Worm (Caenorhabditis elegans) whole organism, young adult: ENCODE results near the gene nra-3.

ENCODE experiments used
- C06A6.2 ChIP-seq: fragments of 200-800 bp; sonication (Bioruptor generic); conservative IDR thresholded peaks from 2 replicates; pipeline ENCODE4 v1.3.6; 2022; ENCODE audit warnings: missing genetic modification characterization, missing compliant biosample characterization
- D2030.7 ChIP-seq: fragments of 200-800 bp; sonication (Bioruptor generic); IDR thresholded peaks from 2 replicates; pipeline ENCODE4 v1.3.6; 2022; ENCODE audit warnings: missing genetic modification reagents, missing genetic modification characterization, missing compliant biosample characterization
- F22D6.2 ChIP-seq: sonication (generic microtip); optimal IDR thresholded peaks from 2 replicates; lab custom pipeline; 2016; ENCODE audit warnings: mild to moderate bottlenecking, missing genetic modification characterization, missing compliant biosample characterization
- F37B4.10 ChIP-seq: fragments of 200-800 bp; sonication (Bioruptor generic); IDR thresholded peaks from 2 replicates; pipeline ENCODE4 v1.3.6; 2022; ENCODE audit warnings: missing genetic modification characterization, missing compliant biosample characterization
- F52B5.7 ChIP-seq: sonication (generic microtip); optimal IDR thresholded peaks from 2 replicates; lab custom pipeline; 2016; ENCODE audit warnings: mild to moderate bottlenecking, missing genetic modification characterization, missing compliant biosample characterization
- T26A5.8 ChIP-seq: sonication (generic microtip); optimal IDR thresholded peaks from 2 replicates; lab custom pipeline; 2016; ENCODE audit warnings: missing genetic modification characterization, missing compliant biosample characterization
- Y53G8AR.9 ChIP-seq: fragments of 200-800 bp; sonication (Bioruptor generic); conservative IDR thresholded peaks from 2 replicates; pipeline ENCODE4 v1.3.6; 2022; ENCODE audit warnings: missing genetic modification reagents, missing genetic modification characterization, missing compliant biosample characterization
- Y56A3A.18 ChIP-seq: fragments of 200-800 bp; sonication (Bioruptor generic); IDR thresholded peaks from 2 replicates; pipeline ENCODE4 v1.3.6; 2022; ENCODE audit warnings: missing genetic modification reagents, missing genetic modification characterization, missing compliant biosample characterization
- Y95B8A.8 ChIP-seq: fragments of 200-800 bp; sonication (Bioruptor generic); IDR thresholded peaks from 2 replicates; pipeline ENCODE4 v1.3.6; 2022; ENCODE audit warnings: missing genetic modification reagents, missing genetic modification characterization, missing compliant biosample characterization
- ZK185.1 ChIP-seq: sonication (generic microtip); optimal IDR thresholded peaks from 2 replicates; lab custom pipeline; 2016; ENCODE audit warnings: mild to moderate bottlenecking, missing genetic modification characterization, missing compliant biosample characterization; ENCODE audit not compliant: poor library complexity, severe bottlenecking
- akir-1 ChIP-seq: fragments of 200-800 bp; sonication (Bioruptor generic); optimal IDR thresholded peaks from 2 replicates; lab custom pipeline; 2018; ENCODE audit warnings: mild to moderate bottlenecking, missing genetic modification characterization, moderate library complexity, missing compliant biosample characterization
- ama-1 ChIP-seq, 3 experiments: fragments of 150-350 bp in 1 of 3; sonication (generic microtip) in 2 of 3; optimal IDR thresholded peaks; 2 replicates each; lab custom pipeline; 2014 to 2018; ENCODE audit warnings: missing biosample characterization in 2 of 3, missing genetic modification characterization in 2 of 3, missing genetic modification reagents in 2 of 3
- atf-7 ChIP-seq: sonication (generic microtip); optimal IDR thresholded peaks from 2 replicates; lab custom pipeline; 2017; ENCODE audit warnings: mild to moderate bottlenecking, missing genetic modification characterization, missing compliant biosample characterization
- athp-1 ChIP-seq: sonication (generic microtip); optimal IDR thresholded peaks from 2 replicates; lab custom pipeline; 2017; ENCODE audit warnings: mild to moderate bottlenecking, missing genetic modification characterization, missing compliant biosample characterization
- attf-6 ChIP-seq: fragments of 200-800 bp; sonication (Bioruptor generic); IDR thresholded peaks from 2 replicates; pipeline ENCODE4 v1.3.6; 2022; ENCODE audit warnings: missing genetic modification reagents, missing genetic modification characterization, missing compliant biosample characterization
- ccch-3 ChIP-seq: fragments of 200-800 bp; sonication (Bioruptor generic); optimal IDR thresholded peaks from 2 replicates; lab custom pipeline; 2018; ENCODE audit warnings: mild to moderate bottlenecking, missing genetic modification characterization, missing compliant biosample characterization
- cebp-1 ChIP-seq, 2 experiments: fragments of 200-800 bp in 1 of 2; sonication (Bioruptor generic) in 1 of 2; sonication (generic microtip) in 1 of 2; IDR thresholded peaks in 1 of 2; optimal IDR thresholded peaks in 1 of 2; 2 replicates each; pipeline versions ENCODE4 v1.3.6 to Lab custom; 2017 to 2022; ENCODE audit warnings: missing compliant biosample characterization in 2 of 2, missing genetic modification characterization in 2 of 2, mild to moderate bottlenecking in 1 of 2, missing genetic modification reagents in 1 of 2, moderate library complexity in 1 of 2
- chd-7 ChIP-seq: sonication (generic microtip); optimal IDR thresholded peaks from 2 replicates; lab custom pipeline; 2016; ENCODE audit warnings: mild to moderate bottlenecking, missing genetic modification characterization, moderate library complexity, missing compliant biosample characterization
- die-1 ChIP-seq: sonication (generic microtip); optimal IDR thresholded peaks from 2 replicates; lab custom pipeline; 2016; ENCODE audit warnings: missing genotype, mild to moderate bottlenecking, missing genetic modification characterization, missing compliant biosample characterization
- dox-1 ChIP-seq: fragments of 200-800 bp; sonication (Bioruptor generic); IDR thresholded peaks from 2 replicates; pipeline ENCODE4 v1.3.6; 2022; ENCODE audit warnings: missing genetic modification reagents, missing genetic modification characterization, missing compliant biosample characterization
- egl-18 ChIP-seq: fragments of 200-800 bp; sonication (Bioruptor generic); IDR thresholded peaks from 2 replicates; pipeline ENCODE4 v1.3.6; 2022; ENCODE audit warnings: missing genetic modification reagents, missing genetic modification characterization, missing compliant biosample characterization
- ekl-4 ChIP-seq: fragments of 200-800 bp; sonication (Bioruptor generic); IDR thresholded peaks from 2 replicates; pipeline ENCODE4 v1.3.6; 2022; ENCODE audit warnings: missing genetic modification reagents, missing genetic modification characterization, missing compliant biosample characterization
- hmg-1.2 ChIP-seq: fragments of 200-800 bp; sonication (Bioruptor generic); IDR thresholded peaks from 2 replicates; pipeline ENCODE4 v1.3.6; 2022; ENCODE audit warnings: missing genetic modification reagents, missing genetic modification characterization, missing compliant biosample characterization
- hmg-20 ChIP-seq: fragments of 200-800 bp; sonication (Bioruptor generic); IDR thresholded peaks from 2 replicates; pipeline ENCODE4 v1.3.6; 2022; ENCODE audit warnings: missing genetic modification reagents, missing genetic modification characterization, missing compliant biosample characterization
- lag-1 ChIP-seq: fragments of 200-800 bp; sonication (Bioruptor generic); IDR thresholded peaks from 2 replicates; pipeline ENCODE4 v1.3.6; 2022; ENCODE audit warnings: missing genetic modification reagents, missing genetic modification characterization, missing compliant biosample characterization
- lin-35 ChIP-seq, 3 experiments: fragments of 150-350 bp in 2 of 3; sonication (generic microtip) in 1 of 3; optimal IDR thresholded peaks; 2 replicates each; lab custom pipeline; 2014 to 2018; ENCODE audit warnings: missing biosample characterization in 3 of 3, missing genetic modification characterization in 3 of 3, missing genetic modification reagents in 3 of 3
- madf-10 ChIP-seq: sonication (generic microtip); optimal IDR thresholded peaks from 2 replicates; lab custom pipeline; 2016; ENCODE audit warnings: mild to moderate bottlenecking, missing genetic modification characterization, missing compliant biosample characterization
- madf-3 ChIP-seq: fragments of 200-800 bp; sonication (Bioruptor generic); IDR thresholded peaks from 2 replicates; pipeline ENCODE4 v1.3.6; 2022; ENCODE audit warnings: missing genetic modification reagents, missing genetic modification characterization, missing compliant biosample characterization
- nfya-2 ChIP-seq: fragments of 200-800 bp; sonication (Bioruptor generic); IDR thresholded peaks from 2 replicates; pipeline ENCODE4 v1.3.6; 2022; ENCODE audit warnings: missing genetic modification reagents, missing genetic modification characterization, missing compliant biosample characterization
- sdz-38 ChIP-seq: sonication (generic microtip); optimal IDR thresholded peaks from 2 replicates; lab custom pipeline; 2016; ENCODE audit warnings: missing genotype, missing genetic modification characterization, missing compliant biosample characterization
- snpc-4 ChIP-seq, 5 experiments: fragments of 150-350 bp in 1 of 5; sonication (generic microtip) in 4 of 5; optimal IDR thresholded peaks; 2 replicates each; lab custom pipeline; 2014 to 2018; ENCODE audit warnings: missing genetic modification characterization in 5 of 5, missing biosample characterization in 3 of 5, antibody characterized with exemption in 2 of 5, mild to moderate bottlenecking in 2 of 5, missing compliant biosample characterization in 2 of 5, missing genotype in 2 of 5, moderate library complexity in 2 of 5, missing genetic modification reagents in 1 of 5
- sptf-2 ChIP-seq: fragments of 200-800 bp; sonication (Bioruptor generic); optimal IDR thresholded peaks from 2 replicates; lab custom pipeline; 2018; ENCODE audit warnings: mild to moderate bottlenecking, missing genetic modification characterization, missing compliant biosample characterization
- unc-62 ChIP-seq: fragments of 150-350 bp; optimal IDR thresholded peaks from 2 replicates; lab custom pipeline; 2014; ENCODE audit warnings: missing biosample characterization, missing genetic modification reagents, missing genetic modification characterization
- ztf-18 ChIP-seq: sonication (generic microtip); optimal IDR thresholded peaks from 2 replicates; lab custom pipeline; 2016; ENCODE audit warnings: missing genotype, mild to moderate bottlenecking, missing genetic modification characterization, missing compliant biosample characterization
- ztf-22 ChIP-seq: fragments of 200-800 bp; sonication (Bioruptor generic); optimal IDR thresholded peaks from 2 replicates; lab custom pipeline; 2018; ENCODE audit warnings: mild to moderate bottlenecking, missing genetic modification characterization, moderate library complexity, missing compliant biosample characterization
- ztf-3 ChIP-seq: fragments of 200-800 bp; sonication (Bioruptor generic); optimal IDR thresholded peaks from 2 replicates; lab custom pipeline; 2018; ENCODE audit warnings: mild to moderate bottlenecking, missing genetic modification characterization, missing compliant biosample characterization
- ztf-6 ChIP-seq: fragments of 200-800 bp; sonication (Bioruptor generic); IDR thresholded peaks from 2 replicates; pipeline ENCODE4 v1.3.6; 2022; ENCODE audit warnings: missing genetic modification reagents, missing genetic modification characterization, missing compliant biosample characterization

nra-3 gene

DNA sequence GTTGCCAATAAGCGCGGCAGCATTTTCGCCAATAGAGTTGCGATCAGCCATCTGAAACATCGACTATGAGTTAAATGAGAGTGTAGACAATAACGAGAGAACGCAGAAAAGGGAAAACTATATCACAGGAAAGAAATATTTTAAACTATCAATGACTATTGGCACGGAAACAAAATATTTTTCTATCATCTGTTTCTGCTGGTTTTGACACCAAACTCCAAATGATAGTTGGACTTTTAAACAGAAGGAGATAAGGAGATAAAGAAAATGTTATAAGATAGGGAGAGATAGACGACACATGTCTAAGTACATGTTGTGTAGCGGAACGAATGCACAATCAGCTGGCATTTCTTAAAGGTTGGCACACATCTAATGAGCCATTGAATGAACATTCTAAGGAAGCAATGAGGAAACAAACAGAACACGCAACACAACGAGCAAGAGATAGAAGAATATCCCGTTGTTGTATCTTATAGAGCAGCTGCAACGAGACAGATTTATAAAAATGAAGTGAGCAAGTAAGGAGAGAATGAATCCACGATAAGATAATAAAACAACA, 23.3 kb upstream of the nra-3 start, which contains the start of gene cysl-1:
cysl-1 (minus strand) TSS at position 51 of the 559 bp plus-strand sequence.
- no peak for TF ChIP-seq T26A5.8 (tag; lab: Kevin White, UChicago)
- no peak for TF ChIP-seq athp-1
- TF ChIP-seq ekl-4: no peak
- TF ChIP-seq dox-1 (GFP tag; lab: Robert Waterston, UW): no peak
- no peak for TF ChIP-seq ztf-18 (tag; lab: Kevin White, UChicago)
- no peak for TF ChIP-seq lag-1 (GFP tag; lab: Robert Waterston, UW)
- no peak for TF ChIP-seq ztf-22 (GFP tag; lab: Kevin White, UChicago)
- no peak for TF ChIP-seq egl-18 (GFP tag; lab: Robert Waterston, UW)
- no peak for TF ChIP-seq snpc-4 (GFP tag; optimal IDR thresholded peaks at IDR 0.05; lab: Kevin White, UChicago)
- TF ChIP-seq snpc-4 (tag; optimal IDR thresholded peaks at IDR 0.05; lab: Kevin White, UChicago): no peak

DNA sequence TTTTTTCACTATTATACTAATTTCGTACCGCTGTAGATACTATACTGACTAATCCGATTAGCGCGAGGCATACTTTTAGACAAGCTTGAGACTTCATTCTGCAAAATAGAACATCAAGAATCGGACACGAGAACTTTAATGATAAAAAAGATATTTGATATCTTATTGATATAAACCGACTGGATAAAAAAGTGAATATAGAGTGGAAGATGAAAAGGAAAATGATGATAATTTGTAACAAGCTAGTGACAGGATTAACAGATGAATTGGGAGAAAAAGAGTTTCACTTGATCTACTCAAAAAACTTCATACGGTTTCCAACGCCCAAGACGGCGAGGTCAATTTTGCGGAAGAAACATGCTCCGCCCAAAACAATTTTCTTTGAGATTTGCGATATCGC, 17.7 kb upstream of the nra-3 start, which contains the start of gene nas-37:
nas-37 (minus strand) TSS at position 101 of the 400 bp plus-strand sequence.
- no peak for TF ChIP-seq hmg-20
- no peak for TF ChIP-seq ztf-3
- no peak for TF ChIP-seq sptf-2 (GFP tag; lab: Kevin White, UChicago)

DNA sequence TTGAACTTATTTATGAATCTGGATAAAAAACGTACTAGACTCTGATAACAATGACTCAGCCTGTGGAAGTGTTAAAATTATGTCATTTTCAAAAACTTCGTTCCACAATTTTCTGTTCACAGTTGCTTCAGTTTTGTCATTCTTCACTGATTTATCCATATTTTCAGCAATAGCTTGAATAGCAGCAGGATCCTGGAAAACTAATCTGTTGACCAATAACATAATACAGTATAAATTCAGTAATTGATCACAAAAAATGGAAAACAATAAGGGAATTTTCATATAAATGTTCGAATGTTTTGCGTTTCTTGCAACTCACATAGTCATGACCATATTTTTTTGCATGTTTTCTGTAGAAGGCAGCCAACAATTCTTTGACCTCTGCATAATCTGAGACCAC, 17.3 kb upstream of the nra-3 start:
- TF ChIP-seq atf-7 (tag; lab: Kevin White, UChicago): no peak
- no peak for TF ChIP-seq T26A5.8 (tag; lab: Kevin White, UChicago)
- no peak for TF ChIP-seq F22D6.2
- no peak for TF ChIP-seq ZK185.1 (tag; lab: Kevin White, UChicago)
- no peak for TF ChIP-seq hmg-20
- no peak for TF ChIP-seq nfya-2 (GFP tag; lab: Robert Waterston, UW)
- no peak for TF ChIP-seq ztf-22 (GFP tag; lab: Kevin White, UChicago)
- no peak for TF ChIP-seq lin-35 (GFP tag; optimal IDR thresholded peaks at IDR 0.05; lab: Kevin White, UChicago)

DNA sequence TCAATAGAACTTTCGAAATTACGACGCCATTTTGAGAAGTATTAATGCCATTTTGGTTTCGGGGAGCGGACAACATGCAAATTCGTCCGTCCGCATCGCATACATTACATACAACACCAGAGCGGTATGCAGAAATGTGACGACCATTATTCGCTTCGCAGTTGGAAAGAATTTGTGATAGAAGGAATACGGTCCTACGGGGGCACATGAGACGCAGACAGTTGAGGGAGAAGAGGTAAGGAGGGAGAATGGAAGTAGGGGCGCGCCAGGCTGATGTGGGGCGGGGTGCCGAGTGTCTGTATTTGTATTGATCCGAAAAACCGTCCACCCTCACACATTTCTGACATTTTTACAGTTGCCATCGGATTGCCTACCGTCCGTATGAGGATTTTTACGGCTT, 10.1 kb upstream of the nra-3 start:
- no peak for TF ChIP-seq Y95B8A.8 (GFP tag; lab: Robert Waterston, UW)
- TF ChIP-seq attf-6 (GFP tag; lab: Robert Waterston, UW): no peak
- 0 out of 2 replicates have a peak, but pooled peaks have one; percentile 19 for TF ChIP-seq ekl-4
- TF ChIP-seq hmg-1.2 (GFP tag; lab: Robert Waterston, UW): peak; percentile 16; the same call in 1 of the 2 replicates
- no peak for TF ChIP-seq F52B5.7 (tag; lab: Kevin White, UChicago)
- no peak for TF ChIP-seq die-1

DNA sequence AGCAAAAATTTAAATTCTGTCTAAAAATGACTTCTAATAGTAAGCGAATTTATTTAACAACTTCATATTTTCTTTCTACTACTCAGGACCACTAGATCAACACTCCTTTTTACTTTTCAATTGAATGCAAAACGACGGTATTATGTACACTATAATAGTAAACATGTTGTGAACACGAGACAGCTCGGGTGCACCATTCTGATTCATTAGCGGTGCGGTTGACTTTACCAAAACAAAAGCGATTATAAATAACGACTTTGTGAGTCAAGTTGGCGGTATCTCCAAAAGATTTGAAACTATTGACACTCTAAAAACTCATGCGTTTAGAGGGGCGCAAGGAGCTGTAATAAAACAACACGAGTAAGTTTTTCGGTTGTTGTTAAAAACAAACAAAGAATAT, 9.3 kb upstream of the nra-3 start:
- TF ChIP-seq sdz-38: no peak

DNA sequence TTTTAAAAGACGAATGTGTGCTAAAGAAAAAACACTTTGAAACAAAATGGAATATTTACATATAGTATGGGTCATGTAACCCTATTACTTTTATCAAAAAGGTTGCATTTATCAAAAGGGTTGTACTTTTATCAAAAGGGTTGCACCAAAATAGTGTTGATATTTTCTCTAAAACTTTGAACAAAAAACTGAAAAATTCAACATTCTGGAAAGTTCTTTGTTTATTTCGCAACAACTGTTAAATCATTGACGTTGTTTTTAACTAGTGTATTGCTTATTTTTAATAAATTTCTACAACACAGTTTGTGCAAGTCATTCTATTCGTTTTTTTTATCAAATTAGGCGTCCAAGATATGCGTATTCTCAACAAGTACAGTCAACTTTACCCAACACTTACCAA, 7.3 kb upstream of the nra-3 start, which contains the start of the genes C17G1.5 and C17G1.14:
C17G1.5 (plus strand) TSS at position 266 of the 400 bp plus-strand sequence.
C17G1.14 (plus strand) TSS at position 277 of the 400 bp plus-strand sequence.
- no peak for TF ChIP-seq madf-10 (tag; lab: Kevin White, UChicago)
- peak; percentile 39; the same call in 1 of the 2 replicates for TF ChIP-seq cebp-1 (GFP tag; IDR thresholded peaks at IDR 0.05; lab: Robert Waterston, UW)
- TF ChIP-seq cebp-1 (tag; optimal IDR thresholded peaks at IDR 0.05; lab: Kevin White, UChicago): peak; percentile 73
- TF ChIP-seq, all 124 proteins: peak for 1

DNA sequence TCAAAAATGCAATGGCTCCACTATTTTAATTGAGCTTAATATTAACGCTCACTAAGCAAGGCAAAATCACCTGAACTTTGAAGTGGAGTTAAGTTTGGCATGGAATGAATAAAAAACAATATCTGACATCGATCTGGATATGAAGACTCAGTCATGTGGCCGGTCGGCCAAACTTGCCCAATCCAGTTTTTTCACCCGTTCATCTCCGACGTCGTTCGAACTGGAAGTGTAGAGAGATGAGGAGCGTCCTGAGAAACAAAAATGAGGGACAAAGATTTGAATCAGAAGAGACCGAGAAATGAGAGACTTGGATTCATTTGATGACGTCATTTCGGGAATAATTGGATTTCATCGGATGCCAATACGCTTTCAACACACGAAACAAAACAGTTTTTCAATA, 6.8 kb upstream of the nra-3 start:
- no peak for TF ChIP-seq D2030.7
- TF ChIP-seq ama-1 (optimal IDR thresholded peaks at IDR 0.05; lab: Kevin White, UChicago): no peak
- no peak for TF ChIP-seq ama-1 (GFP tag; optimal IDR thresholded peaks at IDR 0.05; lab: Kevin White, UChicago)
- no peak for TF ChIP-seq chd-7
- no peak for TF ChIP-seq ztf-6 (GFP tag; lab: Robert Waterston, UW)
- TF ChIP-seq Y53G8AR.9 (GFP tag; lab: Robert Waterston, UW): no peak
- no peak for TF ChIP-seq sdz-38
- no peak for TF ChIP-seq Y56A3A.18
- TF ChIP-seq ccch-3 (GFP tag; lab: Kevin White, UChicago): no peak
- no peak for TF ChIP-seq C06A6.2 (GFP tag; lab: Robert Waterston, UW)
- no peak for TF ChIP-seq akir-1 (GFP tag; lab: Kevin White, UChicago)
- TF ChIP-seq madf-3 (GFP tag; lab: Robert Waterston, UW): no peak
- no peak for TF ChIP-seq F37B4.10 (GFP tag; lab: Robert Waterston, UW)
- no peak for TF ChIP-seq unc-62
